Worm (Caenorhabditis elegans): Measurements from ENCODE around the gene cbd-1.

DNA sequence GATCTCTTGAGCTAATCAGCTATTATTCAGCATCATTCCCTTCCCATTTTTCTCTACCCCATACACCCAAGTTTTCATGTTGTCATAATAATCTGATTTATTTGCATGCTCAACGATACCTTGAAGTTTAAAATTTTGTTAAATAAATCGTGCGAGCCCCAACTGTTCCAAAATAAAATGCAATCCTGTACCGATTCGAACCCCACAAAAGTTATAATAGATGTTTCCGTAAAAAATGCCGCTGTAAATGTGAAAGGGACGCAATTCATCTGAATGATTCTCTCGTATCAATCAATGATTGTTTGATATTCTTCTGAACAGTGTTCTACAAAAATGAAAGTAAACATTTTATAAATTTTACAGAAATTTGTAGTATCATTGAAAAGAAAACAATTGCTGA lies 4.6 kb downstream of the cbd-1 start:
- TF ChIP-seq skn-1 (tag; optimal IDR thresholded peaks at IDR 0.05) (no peak), ztf-11 (tag; optimal IDR thresholded peaks at IDR 0.05) (no peak), dve-1 (tag; optimal IDR thresholded peaks at IDR 0.05; ENCODE audit: insufficient read depth) (no peak), egl-27 (tag; optimal IDR thresholded peaks at IDR 0.05) (no peak), R02D3.7 (tag; optimal IDR thresholded peaks at IDR 0.05) (no peak), ztf-7 (tag; optimal IDR thresholded peaks at IDR 0.05) (no peak), unc-62 (GFP tag; optimal IDR thresholded peaks at IDR 0.05 in 1 of 2) (no peak), unc-62 (tag; optimal IDR thresholded peaks at IDR 0.05) (no peak), nhr-6 (tag; optimal IDR thresholded peaks at IDR 0.05) (no peak), snpc-4 (tag; optimal IDR thresholded peaks at IDR 0.05) (no peak), pqm-1 (tag; optimal IDR thresholded peaks at IDR 0.05) (no peak), nhr-48 (tag; optimal IDR thresholded peaks at IDR 0.05) (no peak), nhr-77 (tag; optimal IDR thresholded peaks at IDR 0.05) (no peak), nhr-28 (tag; optimal IDR thresholded peaks at IDR 0.05) (no peak), hlh-30 (tag; optimal IDR thresholded peaks at IDR 0.05; ENCODE audit: insufficient read depth) (no peak)
